Worm (Caenorhabditis elegans) whole organism, young adult: Measurements from ENCODE around the gene Y105C5B.1413.

ENCODE experiments used
- K11D2.4 ChIP-seq: fragments of 200-800 bp; sonication (Bioruptor generic); IDR thresholded peaks from 2 replicates; pipeline ENCODE4 v1.3.6; 2022; ENCODE audit warnings: missing genetic modification reagents, missing genetic modification characterization, missing compliant biosample characterization
- efl-1 ChIP-seq: fragments of 150-350 bp; optimal IDR thresholded peaks from 2 replicates; lab custom pipeline; 2014; ENCODE audit warnings: missing biosample characterization, missing genetic modification reagents, missing genetic modification characterization
- him-1 ChIP-seq: sonication (generic microtip); optimal IDR thresholded peaks from 2 replicates; lab custom pipeline; 2016; ENCODE audit warnings: missing genotype, missing genetic modification reagents, missing genetic modification characterization, missing compliant biosample characterization
- nhr-27 ChIP-seq: fragments of 200-800 bp; sonication (Bioruptor generic); optimal IDR thresholded peaks from 2 replicates; lab custom pipeline; 2018; ENCODE audit warnings: mild to moderate bottlenecking, missing genetic modification characterization, moderate library complexity, missing compliant biosample characterization
- ztf-3 ChIP-seq: fragments of 200-800 bp; sonication (Bioruptor generic); optimal IDR thresholded peaks from 2 replicates; lab custom pipeline; 2018; ENCODE audit warnings: mild to moderate bottlenecking, missing genetic modification characterization, missing compliant biosample characterization

DNA sequence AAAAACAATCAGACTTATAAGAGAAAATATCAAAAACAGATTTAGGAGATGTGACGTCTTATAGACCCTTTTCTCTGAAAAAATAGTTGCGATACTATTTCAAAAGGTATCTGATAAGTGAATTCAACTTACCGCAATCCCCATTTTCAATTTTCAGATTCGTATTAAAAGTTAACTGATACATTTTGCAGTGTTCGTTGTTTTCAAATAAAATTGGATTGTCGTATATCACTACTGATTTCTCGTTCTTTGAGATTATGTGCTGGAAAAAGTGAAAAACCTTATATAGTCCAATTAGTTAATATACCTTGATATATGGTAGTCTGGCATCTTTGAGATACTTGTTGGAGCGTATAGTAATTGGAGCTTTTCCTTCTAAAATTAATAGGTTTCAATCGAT, 46.0 kb upstream of the Y105C5B.1413 start:
- TF ChIP-seq K11D2.4 (no peak), efl-1 (GFP tag; lab: Kevin White, UChicago) (no peak), nhr-27 (tag; lab: Kevin White, UChicago) (no peak), ztf-3 (GFP tag; lab: Kevin White, UChicago) (no peak), him-1 (tag; lab: Kevin White, UChicago) (no peak)
